Worm (Caenorhabditis elegans) whole organism, dauer: Measurements from ENCODE around the gene ilys-6.

Experiments
- unc-62 ChIP-seq: sonication (generic microtip); optimal IDR thresholded peaks from 2 replicates; lab custom pipeline; 2017; ENCODE audit warnings: missing biosample characterization, missing genetic modification reagents, missing genetic modification characterization

The ilys-6 gene

DNA sequence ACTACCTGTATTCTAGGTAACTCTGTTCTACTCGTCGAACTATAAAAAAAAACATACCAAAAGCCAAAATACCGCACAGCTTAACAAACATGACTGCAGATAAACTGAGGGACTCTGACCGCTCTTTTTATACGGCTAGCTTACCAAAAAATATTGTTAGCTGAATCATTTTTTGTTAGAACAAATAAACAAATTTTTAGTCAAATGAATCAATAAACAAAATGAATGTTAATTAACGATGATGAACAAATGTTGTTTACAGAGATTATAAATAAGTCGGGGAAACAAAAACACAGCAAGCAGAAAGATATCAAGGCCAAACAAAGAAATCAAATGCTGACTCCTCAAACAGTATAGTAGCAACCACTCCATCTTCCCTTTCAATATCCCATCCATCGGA, at the start of gene ilys-6:
Gene ilys-6, minus strand, starts transcription at position 101 of the 400 bp plus-strand sequence.
- TF ChIP-seq unc-62 (GFP tag; lab: Kevin White, UChicago) = no peak

DNA sequence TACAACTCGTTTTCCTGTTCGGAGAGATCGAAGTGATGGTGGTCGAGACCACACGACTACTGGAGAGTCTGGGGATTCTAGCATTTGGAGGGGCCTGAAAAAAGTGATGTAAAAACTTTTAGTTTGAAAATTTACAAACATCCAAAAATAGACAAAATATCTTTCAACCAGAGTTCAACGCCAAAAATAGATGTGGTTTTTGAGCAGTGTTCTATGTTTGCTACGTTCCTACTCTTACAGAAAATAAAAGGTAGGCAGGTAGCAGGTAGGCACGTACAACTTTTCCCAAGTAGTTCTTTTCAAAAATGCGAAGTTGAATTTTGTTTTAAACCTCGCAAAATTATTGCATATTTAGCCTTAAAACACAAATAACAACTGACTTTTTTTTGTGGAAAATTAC, 48.9 kb upstream of the ilys-6 start, which contains the start of gene F49F1.14:
Gene F49F1.14, minus strand, starts transcription at position 101 of the 400 bp plus-strand sequence.
- TF ChIP-seq unc-62 (GFP tag; lab: Kevin White, UChicago) = no peak

DNA sequence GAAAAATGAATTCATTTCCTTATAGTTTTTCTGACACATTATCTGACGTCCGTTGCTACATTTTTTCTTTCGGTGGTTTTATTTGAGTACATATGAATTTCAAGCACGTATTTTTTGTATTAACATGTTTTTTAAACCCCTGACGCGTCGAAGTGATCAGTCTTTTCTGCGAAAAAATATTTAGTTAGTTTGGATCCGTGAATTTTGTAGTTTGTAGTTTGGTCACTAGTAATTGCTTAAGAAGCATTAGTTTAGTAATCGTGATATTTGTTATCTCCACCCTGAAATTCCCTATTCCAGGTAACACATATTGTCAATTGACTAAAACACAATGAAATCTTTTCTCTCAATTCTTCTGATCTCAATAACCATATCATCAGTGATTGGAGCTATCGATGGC, 45.3 kb upstream of the ilys-6 start, which contains the start of gene C35B1.7:
Gene C35B1.7, plus strand, starts transcription at position 301 of the 400 bp plus-strand sequence.
- no peak for TF ChIP-seq unc-62 (GFP tag; lab: Kevin White, UChicago)

DNA sequence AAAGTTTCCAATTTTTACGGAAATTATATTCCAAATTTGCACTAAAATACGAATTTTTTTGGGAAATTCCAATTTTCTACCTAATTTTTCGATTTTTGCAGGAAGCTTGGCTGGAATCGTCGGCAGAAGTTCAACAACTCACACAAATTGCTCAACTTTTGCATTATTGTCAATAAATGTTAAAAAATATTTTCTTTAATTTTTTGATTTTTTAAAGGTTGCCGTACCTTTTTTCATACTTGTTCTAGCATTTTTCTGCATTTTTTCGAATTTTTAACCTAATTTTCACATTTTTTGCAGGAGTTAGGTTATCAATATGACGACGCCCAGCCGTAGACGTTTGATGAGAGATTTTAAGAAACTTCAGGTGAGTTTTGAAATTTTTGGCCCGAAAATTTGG, 39.2 kb upstream of the ilys-6 start, which contains the start of gene ubc-1:
Gene ubc-1, plus strand, starts transcription at position 301 of the 400 bp plus-strand sequence.
- no peak for TF ChIP-seq unc-62 (GFP tag; lab: Kevin White, UChicago)

DNA sequence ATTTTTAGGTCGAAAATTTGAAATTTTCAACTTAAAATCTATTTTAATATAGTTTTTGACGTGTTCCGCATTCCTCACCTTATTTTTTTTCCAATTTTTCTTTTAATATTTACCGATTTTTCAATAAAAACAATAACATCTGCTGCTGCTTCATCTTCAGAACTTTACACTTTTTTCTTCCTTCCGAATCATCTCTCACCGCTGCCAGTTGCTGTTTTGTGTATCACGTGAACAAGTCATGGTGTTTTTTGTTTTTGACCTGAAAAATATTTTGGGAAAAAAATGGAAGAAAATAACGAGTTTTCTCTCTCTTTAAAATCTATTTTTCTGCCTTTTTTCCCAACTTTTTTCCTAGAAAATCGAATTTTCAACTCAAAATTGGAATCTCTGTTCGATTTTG, 36.3 kb upstream of the ilys-6 start:
- TF ChIP-seq unc-62 (GFP tag; lab: Kevin White, UChicago) = no peak

DNA sequence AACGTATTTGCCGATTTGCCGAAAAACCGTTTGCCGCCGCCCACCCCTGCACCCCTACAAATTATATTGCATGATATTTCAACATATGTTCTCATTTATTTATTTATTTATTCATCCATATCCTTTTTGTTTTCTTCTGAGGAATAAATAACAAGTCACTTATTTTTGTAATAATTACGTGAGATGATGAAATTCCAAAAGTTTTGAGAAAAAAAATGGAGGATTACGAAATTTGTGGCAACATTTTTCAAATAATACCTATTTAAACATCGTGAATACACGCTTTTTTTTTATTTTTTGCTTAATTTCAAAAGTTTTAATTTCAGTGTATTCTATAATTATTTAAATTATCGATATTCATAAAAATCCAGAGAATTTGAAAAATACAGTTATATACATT, 33.5 kb upstream of the ilys-6 start:
- TF ChIP-seq unc-62 (GFP tag; lab: Kevin White, UChicago) = no peak

DNA sequence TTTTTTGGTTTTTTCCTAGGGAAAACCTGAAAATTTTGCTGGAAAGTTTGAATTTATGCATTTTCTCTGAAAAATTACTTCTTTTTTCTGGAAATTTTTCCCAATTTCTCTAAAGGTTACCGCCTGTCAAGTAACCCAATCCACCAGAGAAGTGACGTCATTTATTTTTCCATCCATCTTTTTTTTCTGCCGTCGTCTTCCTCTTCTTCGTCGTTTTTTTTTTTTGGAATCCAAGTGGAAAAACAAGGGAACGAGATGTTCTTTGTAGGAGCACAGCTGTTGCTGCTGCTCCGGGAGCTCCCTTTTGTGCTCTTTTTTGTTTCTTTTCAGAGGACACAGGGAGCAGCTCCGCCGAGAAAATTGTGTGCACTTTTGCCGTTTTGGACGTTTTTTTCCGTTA, 30.9 kb upstream of the ilys-6 start:
- no peak for TF ChIP-seq unc-62 (GFP tag; lab: Kevin White, UChicago)

DNA sequence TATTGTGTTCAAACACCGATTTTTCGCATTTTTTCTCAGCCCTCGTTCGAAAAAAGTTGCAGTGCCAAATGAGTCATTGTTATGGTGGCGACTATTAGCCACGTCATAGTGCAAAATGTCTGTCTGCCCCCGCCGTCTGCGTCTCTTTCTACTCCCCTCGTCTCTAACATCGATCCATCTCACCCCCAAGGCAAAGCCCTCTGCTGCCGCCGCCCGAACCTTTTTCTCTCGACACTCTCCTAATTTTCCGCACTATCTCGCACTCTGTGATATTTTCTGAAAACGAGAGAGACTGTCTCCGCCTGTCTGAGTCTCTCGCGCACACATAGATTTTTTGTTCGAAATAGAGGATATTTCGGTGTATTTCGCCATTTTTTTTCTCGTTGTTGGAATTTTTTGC, 29.6 kb upstream of the ilys-6 start:
- no peak for TF ChIP-seq unc-62 (GFP tag; lab: Kevin White, UChicago)

DNA sequence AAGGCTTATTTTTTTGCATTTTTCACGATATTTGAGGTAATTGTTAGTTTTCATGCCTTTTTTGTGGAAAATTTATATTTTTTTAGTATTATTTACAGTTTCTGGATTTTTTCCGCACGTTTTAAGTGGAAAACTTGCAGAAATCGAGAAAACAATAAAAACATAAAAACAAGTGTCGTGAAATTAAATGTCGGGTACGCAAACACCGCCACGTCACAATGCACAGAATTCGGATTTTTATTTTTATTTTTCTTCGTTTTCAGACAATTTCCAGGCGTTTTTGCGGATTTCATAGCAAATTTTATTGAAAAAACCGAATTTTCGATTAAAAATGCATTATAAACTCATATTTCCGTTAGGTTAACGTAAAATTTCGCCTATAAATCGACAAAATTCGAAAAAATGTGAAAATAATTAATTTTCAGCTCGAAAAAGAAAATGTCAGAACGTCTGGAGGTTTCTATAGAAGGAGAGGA, 22.4 kb upstream of the ilys-6 start, which contains the start of gene C35B1.2:
Gene C35B1.2, plus strand, starts transcription at position 426 of the 476 bp plus-strand sequence.
- TF ChIP-seq unc-62 (GFP tag; lab: Kevin White, UChicago) = no peak

DNA sequence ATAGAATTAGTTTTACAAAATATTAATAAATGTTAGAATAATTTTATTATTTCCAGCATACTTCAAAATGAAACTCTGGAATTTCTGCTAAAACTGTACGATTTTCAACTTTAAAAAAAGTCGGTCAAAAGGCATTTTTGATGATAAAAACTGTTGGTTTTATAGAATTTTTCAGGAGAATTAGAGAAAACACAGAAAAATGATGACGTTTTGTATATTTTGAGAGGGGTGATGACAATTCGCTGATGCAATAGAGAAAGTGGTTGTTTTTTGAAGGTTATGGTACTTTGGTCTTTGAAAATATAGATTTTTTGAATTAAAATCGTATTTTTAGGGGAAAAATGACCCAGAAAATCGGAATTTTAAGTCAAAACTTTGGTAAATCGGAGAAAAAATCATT, 21.5 kb upstream of the ilys-6 start:
- no peak for TF ChIP-seq unc-62 (GFP tag; lab: Kevin White, UChicago)

DNA sequence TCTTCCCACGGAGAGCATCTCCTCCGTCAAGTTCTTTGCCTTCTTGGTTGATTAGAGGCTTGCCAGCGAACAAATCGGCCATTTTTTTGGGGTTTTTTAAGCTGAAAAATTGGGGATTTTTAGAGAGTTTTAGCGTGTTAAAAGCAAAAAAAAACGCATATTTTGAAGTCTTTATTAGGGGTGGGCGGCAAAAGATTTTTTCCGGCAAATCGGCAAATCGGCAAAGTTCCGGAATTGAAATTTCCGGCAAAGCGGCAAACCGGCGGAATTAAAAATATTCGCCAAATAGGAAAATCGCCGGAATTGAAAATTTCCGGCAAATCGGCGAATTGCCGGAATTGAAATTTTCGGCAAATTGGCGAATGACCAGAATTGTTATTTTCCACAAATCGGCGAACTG, 20.6 kb upstream of the ilys-6 start, which contains the start of gene C35B1.5:
Gene C35B1.5, minus strand, starts transcription at position 101 of the 400 bp plus-strand sequence.
- TF ChIP-seq unc-62 (GFP tag; lab: Kevin White, UChicago) = no peak

DNA sequence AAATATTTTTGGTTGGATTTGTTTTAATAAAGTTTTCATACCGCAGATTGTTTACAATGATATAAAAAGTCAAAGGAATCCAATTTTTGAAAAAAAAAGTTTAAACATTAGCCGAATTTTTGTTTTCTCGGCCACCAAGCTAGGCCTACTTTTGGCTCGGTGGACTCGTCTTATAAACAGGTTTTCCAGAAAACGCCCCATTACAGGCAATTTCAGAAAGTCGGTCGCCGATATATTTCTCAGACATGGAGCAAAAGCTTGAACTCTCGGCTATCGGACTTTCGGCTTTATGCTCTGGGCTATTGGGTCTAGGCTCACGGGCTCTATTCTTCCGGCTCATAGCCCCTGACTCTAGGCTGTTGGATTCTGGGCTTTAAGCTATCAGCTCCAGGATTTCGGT, 19.6 kb upstream of the ilys-6 start:
- TF ChIP-seq unc-62 (GFP tag; lab: Kevin White, UChicago) = no peak

DNA sequence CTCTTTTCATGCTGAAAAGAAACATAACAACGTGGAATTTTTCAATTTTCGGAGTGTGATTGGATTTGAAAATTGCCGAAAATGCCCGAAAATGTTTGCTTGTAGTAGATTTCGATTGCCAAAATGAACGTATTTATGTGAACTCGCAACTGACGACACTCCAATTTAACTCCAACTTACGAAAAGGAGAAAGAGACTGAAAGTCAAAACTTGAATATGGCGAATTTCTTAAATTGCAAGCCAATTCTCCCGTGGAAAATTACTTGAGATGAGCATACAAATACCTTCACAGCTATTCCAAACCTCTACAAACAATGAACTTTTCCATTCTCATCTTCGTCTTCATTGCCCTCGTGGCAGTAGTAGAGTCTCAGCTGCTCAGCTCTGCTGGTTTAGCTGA, 19.1 kb upstream of the ilys-6 start:
- no peak for TF ChIP-seq unc-62 (GFP tag; lab: Kevin White, UChicago)

DNA sequence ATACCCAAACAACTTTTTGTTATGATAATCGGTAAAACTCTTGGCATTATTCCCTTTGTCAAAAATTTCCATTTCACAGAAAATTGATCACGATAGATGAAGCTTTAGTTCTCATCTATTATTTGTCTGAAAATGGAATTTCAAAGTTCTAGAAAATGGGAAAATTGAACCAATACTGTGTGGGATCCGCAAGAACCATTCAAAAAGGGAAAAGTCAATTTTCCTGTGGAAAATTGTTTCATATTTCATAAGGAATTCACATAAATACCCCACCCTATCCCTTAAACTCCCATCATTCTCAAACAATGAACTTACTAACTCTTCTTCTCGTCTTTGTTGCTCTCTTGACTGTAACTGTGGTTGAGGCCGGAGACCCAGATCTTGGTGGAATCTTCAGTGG, 17.4 kb upstream of the ilys-6 start, which contains the start of the genes C35B1.9 and C35B1.3:
Gene C35B1.9, minus strand, starts transcription at position 101 of the 400 bp plus-strand sequence.
Gene C35B1.3, plus strand, starts transcription at position 306 of the 400 bp plus-strand sequence.
- no peak for TF ChIP-seq unc-62 (GFP tag; lab: Kevin White, UChicago)

DNA sequence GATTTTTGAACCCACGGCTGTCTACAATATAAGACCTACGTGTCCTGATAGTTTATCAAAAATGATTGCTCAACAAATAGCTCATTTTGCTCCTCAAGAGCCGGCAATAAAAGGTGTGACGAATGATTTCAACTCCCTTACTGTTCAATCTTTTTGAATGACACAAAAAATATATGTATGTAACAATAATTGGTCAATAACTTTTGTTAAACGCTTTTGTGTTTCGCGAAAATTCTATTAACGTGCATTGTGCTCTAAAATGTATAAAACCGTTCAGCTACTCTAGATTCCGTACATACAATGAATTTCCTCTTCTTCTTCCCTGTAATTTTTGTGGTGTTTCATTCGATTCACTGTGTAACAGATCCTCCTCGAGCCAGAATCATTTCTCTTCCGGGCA, 16.0 kb upstream of the ilys-6 start, which contains the start of gene C35B1.4:
Gene C35B1.4, plus strand, starts transcription at position 301 of the 400 bp plus-strand sequence.
- TF ChIP-seq unc-62 (GFP tag; lab: Kevin White, UChicago) = no peak

DNA sequence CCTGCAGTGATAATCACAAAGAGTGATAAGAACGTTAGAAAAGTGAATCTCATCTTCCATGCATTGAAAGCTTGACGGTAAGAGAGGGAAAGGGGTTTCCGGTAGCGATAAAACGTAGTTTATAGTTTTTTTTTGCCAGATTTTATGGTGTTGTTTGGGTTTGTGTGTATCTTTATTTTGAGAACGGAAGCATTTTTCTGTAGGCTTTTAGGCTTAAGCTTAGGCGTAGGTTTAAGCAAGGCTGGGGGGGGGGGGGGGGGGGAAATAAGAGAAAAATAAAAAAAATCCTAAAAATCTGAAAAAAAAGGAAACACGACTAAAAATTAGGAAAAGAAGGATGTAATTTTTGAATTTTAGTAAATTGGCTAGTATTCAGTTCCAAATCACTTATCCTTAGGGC, 15.4 kb upstream of the ilys-6 start, which contains the start of gene C35B1.8:
Gene C35B1.8, minus strand, starts transcription at position 101 of the 400 bp plus-strand sequence.
- no peak for TF ChIP-seq unc-62 (GFP tag; lab: Kevin White, UChicago)

DNA sequence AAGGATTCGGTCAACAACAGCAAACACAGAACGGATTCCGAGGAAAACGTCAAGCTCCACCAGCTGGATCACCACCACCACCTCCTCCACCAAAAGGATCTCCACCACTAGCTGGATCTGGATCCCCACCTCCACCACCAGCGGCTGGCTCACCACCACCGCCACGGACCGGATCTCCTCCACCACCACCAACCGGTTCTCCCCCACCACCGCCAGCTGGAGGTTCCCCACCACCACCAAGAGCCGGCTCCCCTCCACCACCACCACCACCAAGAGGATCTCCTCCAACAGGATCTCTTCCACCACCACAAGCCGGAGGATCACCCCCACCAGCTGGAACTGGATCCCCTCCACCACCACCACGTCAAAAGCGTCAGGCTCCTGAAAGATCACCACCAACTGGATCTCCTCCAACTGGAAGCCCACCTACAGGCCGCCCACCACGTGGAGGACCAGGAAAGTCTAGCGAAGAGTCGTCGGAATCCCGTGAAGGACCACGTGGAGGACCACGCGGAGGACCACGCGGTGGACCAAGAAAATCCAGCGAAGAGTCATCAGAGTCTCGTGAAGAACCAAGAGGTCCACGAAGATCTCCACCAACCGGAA, 13.3 kb upstream of the ilys-6 start:
- TF ChIP-seq unc-62 (GFP tag; lab: Kevin White, UChicago) = no peak
